Fruit fly (Drosophila melanogaster) whole organism, prepupa: ENCODE results near the gene CG5225.
A peak's percentile ranks its signal among the peaks of the same experiment; 100 is the strongest.
"Not testable (repeated sequence)": the region's sequence is repeated elsewhere in the genome, so short reads cannot be mapped to it uniquely, and the experiment has no call there.

ENCODE experiments used
- CG10631 ChIP-seq: fragments of 200-800 bp; sonication (Bioruptor generic); optimal IDR thresholded peaks from 2 replicates; lab custom pipeline; 2016; ENCODE audit warnings: missing biosample characterization, missing genetic modification characterization
- CG10669 ChIP-seq: fragments of 200-800 bp; sonication (Bioruptor generic); optimal IDR thresholded peaks from 3 replicates; lab custom pipeline; 2018; ENCODE audit warnings: missing biosample characterization, mild to moderate bottlenecking, missing genetic modification characterization, moderate library complexity
- CG11762 ChIP-seq: fragments of 200-800 bp; sonication (Bioruptor generic); optimal IDR thresholded peaks from 3 replicates; lab custom pipeline; 2016; ENCODE audit warnings: missing biosample characterization, missing genetic modification characterization; ENCODE audit not compliant: insufficient read depth
- CG11902 ChIP-seq: fragments of 200-800 bp; sonication (Bioruptor generic); optimal IDR thresholded peaks from 3 replicates; lab custom pipeline; 2016; ENCODE audit warnings: missing biosample characterization, missing genetic modification characterization
- CG15336 ChIP-seq: fragments of 200-800 bp; sonication (Bioruptor generic); IDR thresholded peaks from 2 replicates; pipeline ENCODE4 v1.3.6; 2022; ENCODE audit warnings: missing biosample characterization, missing genetic modification characterization
- CG1621 ChIP-seq: fragments of 200-800 bp; sonication (Bioruptor generic); optimal IDR thresholded peaks from 3 replicates; lab custom pipeline; 2018; ENCODE audit warnings: missing biosample characterization, mild to moderate bottlenecking, missing genetic modification characterization
- CG3032 ChIP-seq: fragments of 200-800 bp; optimal IDR thresholded peaks from 2 replicates; lab custom pipeline; 2019; ENCODE audit warnings: missing biosample characterization, mild to moderate bottlenecking, missing genetic modification characterization, moderate library complexity
- CG31627 ChIP-seq: fragments of 200-800 bp; sonication (Bioruptor generic); optimal IDR thresholded peaks from 3 replicates; lab custom pipeline; 2016; ENCODE audit warnings: missing biosample characterization, missing genetic modification characterization
- CG32006 ChIP-seq: fragments of 200-800 bp; sonication (Bioruptor generic); optimal IDR thresholded peaks from 3 replicates; lab custom pipeline; 2017; ENCODE audit warnings: missing biosample characterization, mild to moderate bottlenecking, missing genetic modification characterization
- CG34406 ChIP-seq: fragments of 200-800 bp; sonication (Bioruptor generic); optimal IDR thresholded peaks from 3 replicates; lab custom pipeline; 2016; ENCODE audit warnings: missing biosample characterization, missing genetic modification characterization
- CG3919 ChIP-seq: fragments of 200-800 bp; sonication (Bioruptor generic); optimal IDR thresholded peaks from 3 replicates; lab custom pipeline; 2016; ENCODE audit warnings: missing biosample characterization, missing genetic modification characterization
- CG6276 ChIP-seq: fragments of 200-800 bp; sonication (Bioruptor generic); optimal IDR thresholded peaks from 2 replicates; lab custom pipeline; 2017; ENCODE audit warnings: missing biosample characterization, mild to moderate bottlenecking, missing genetic modification characterization
- CG6792 ChIP-seq: fragments of 200-800 bp; sonication (Bioruptor generic); optimal IDR thresholded peaks from 3 replicates; lab custom pipeline; 2016; ENCODE audit warnings: missing biosample characterization, missing genetic modification characterization
- CG6854 ChIP-seq: fragments of 200-800 bp; sonication (Bioruptor generic); optimal IDR thresholded peaks from 2 replicates; lab custom pipeline; 2017; ENCODE audit warnings: missing biosample characterization, mild to moderate bottlenecking, missing genetic modification characterization
- CG8319 ChIP-seq: fragments of 200-800 bp; sonication (Bioruptor generic); optimal IDR thresholded peaks from 3 replicates; lab custom pipeline; 2016; ENCODE audit warnings: missing biosample characterization, missing genetic modification characterization
- Eip75B ChIP-seq: fragments of 200-800 bp; sonication (Bioruptor generic); optimal IDR thresholded peaks from 3 replicates; lab custom pipeline; 2016; ENCODE audit warnings: missing biosample characterization, missing genetic modification characterization
- Eip78C ChIP-seq: fragments of 200-800 bp; sonication (Bioruptor generic); peaks from one replicate; lab custom pipeline; 2016; ENCODE audit warnings: missing biosample characterization, missing genetic modification characterization
- Ets21C ChIP-seq: fragments of 200-800 bp; sonication (Bioruptor generic); optimal IDR thresholded peaks from 3 replicates; lab custom pipeline; 2016; ENCODE audit warnings: missing biosample characterization, missing genetic modification characterization
- Gug ChIP-seq: fragments of 200-800 bp; sonication (Bioruptor generic); IDR thresholded peaks from 2 replicates; pipeline ENCODE4 v1.3.6; 2022; ENCODE audit warnings: missing biosample characterization, missing genetic modification characterization
- Hr39 ChIP-seq: fragments of 200-800 bp; sonication (Bioruptor generic); optimal IDR thresholded peaks from 2 replicates; lab custom pipeline; 2016; ENCODE audit warnings: missing biosample characterization, missing genetic modification characterization
- Hr4 ChIP-seq: fragments of 200-800 bp; sonication (Bioruptor generic); optimal IDR thresholded peaks from 3 replicates; lab custom pipeline; 2016; ENCODE audit warnings: missing biosample characterization, missing genetic modification characterization
- Lpt ChIP-seq: fragments of 200-800 bp; sonication (Bioruptor generic); optimal IDR thresholded peaks from 3 replicates; lab custom pipeline; 2016; ENCODE audit warnings: missing biosample characterization, missing genetic modification characterization
- Met ChIP-seq: fragments of 200-800 bp; sonication (Bioruptor generic); optimal IDR thresholded peaks from 3 replicates; lab custom pipeline; 2016; ENCODE audit warnings: missing biosample characterization, missing genetic modification characterization
- OdsH ChIP-seq: fragments of 200-800 bp; sonication (Bioruptor generic); optimal IDR thresholded peaks from 3 replicates; lab custom pipeline; 2016; ENCODE audit warnings: missing biosample characterization, missing genetic modification characterization
- Sox102F ChIP-seq: fragments of 200-800 bp; sonication (Bioruptor generic); optimal IDR thresholded peaks from 2 replicates; lab custom pipeline; 2016; ENCODE audit warnings: missing biosample characterization, mild to moderate bottlenecking, missing genetic modification characterization
- Sox14 ChIP-seq: fragments of 200-800 bp; sonication (Bioruptor generic); optimal IDR thresholded peaks from 3 replicates; lab custom pipeline; 2016; ENCODE audit warnings: missing biosample characterization, missing genetic modification characterization
- Sox15 ChIP-seq: fragments of 200-800 bp; sonication (Bioruptor generic); optimal IDR thresholded peaks from 3 replicates; lab custom pipeline; 2016; ENCODE audit warnings: missing biosample characterization, missing genetic modification characterization
- achi ChIP-seq: fragments of 200-800 bp; sonication (Bioruptor generic); optimal IDR thresholded peaks from 3 replicates; lab custom pipeline; 2016; ENCODE audit warnings: missing biosample characterization, missing genetic modification characterization
- acj6 ChIP-seq: fragments of 200-800 bp; sonication (Bioruptor generic); optimal IDR thresholded peaks from 3 replicates; lab custom pipeline; 2016; ENCODE audit warnings: missing biosample characterization, missing genetic modification characterization
- cyc ChIP-seq: fragments of 200-800 bp; sonication (Bioruptor generic); optimal IDR thresholded peaks from 3 replicates; lab custom pipeline; 2016; ENCODE audit warnings: missing biosample characterization, missing genetic modification characterization
- dac ChIP-seq: fragments of 200-800 bp; sonication (Bioruptor generic); optimal IDR thresholded peaks from 2 replicates; lab custom pipeline; 2017; ENCODE audit warnings: missing biosample characterization, mild to moderate bottlenecking, missing genetic modification characterization
- dsx ChIP-seq: fragments of 200-800 bp; optimal IDR thresholded peaks from 3 replicates; lab custom pipeline; 2019; ENCODE audit warnings: missing biosample characterization, mild to moderate bottlenecking, missing genetic modification characterization, moderate library complexity; ENCODE audit not compliant: poor library complexity, severe bottlenecking
- eg ChIP-seq: fragments of 200-800 bp; sonication (Bioruptor generic); IDR thresholded peaks from 3 replicates; pipeline ENCODE4 v1.3.6; 2022; ENCODE audit warnings: missing biosample characterization, missing genetic modification characterization
- esn ChIP-seq: fragments of 200-800 bp; sonication (Bioruptor generic); optimal IDR thresholded peaks from 2 replicates; lab custom pipeline; 2016; ENCODE audit warnings: missing biosample characterization, mild to moderate bottlenecking, missing genetic modification characterization, moderate library complexity
- lz ChIP-seq: fragments of 200-800 bp; sonication (Bioruptor generic); optimal IDR thresholded peaks from 3 replicates; lab custom pipeline; 2016; ENCODE audit warnings: missing biosample characterization, missing genetic modification characterization
- pdm3 ChIP-seq: fragments of 200-800 bp; sonication (Bioruptor generic); optimal IDR thresholded peaks from 3 replicates; lab custom pipeline; 2016; ENCODE audit warnings: missing biosample characterization, missing genetic modification characterization
- spab ChIP-seq: fragments of 200-800 bp; sonication (Bioruptor generic); optimal IDR thresholded peaks from 2 replicates; lab custom pipeline; 2017; ENCODE audit warnings: missing biosample characterization, mild to moderate bottlenecking, missing genetic modification characterization, missing genetic modification reagents
- ss ChIP-seq, 2 experiments: fragments of 200-800 bp; sonication (Bioruptor generic); optimal IDR thresholded peaks; 2 replicates in 1 of 2; 3 replicates in 1 of 2; lab custom pipeline; 2017 to 2018; ENCODE audit warnings: mild to moderate bottlenecking in 2 of 2, missing biosample characterization in 2 of 2, missing genetic modification characterization in 2 of 2, moderate library complexity in 1 of 2
- svp ChIP-seq: fragments of 200-800 bp; sonication (Bioruptor generic); peaks from one replicate; lab custom pipeline; 2016; ENCODE audit warnings: missing biosample characterization, missing genetic modification characterization
- topi ChIP-seq: fragments of 200-800 bp; sonication (Bioruptor generic); optimal IDR thresholded peaks from 3 replicates; lab custom pipeline; 2016; ENCODE audit warnings: missing biosample characterization, missing genetic modification characterization

The CG5225 gene

DNA sequence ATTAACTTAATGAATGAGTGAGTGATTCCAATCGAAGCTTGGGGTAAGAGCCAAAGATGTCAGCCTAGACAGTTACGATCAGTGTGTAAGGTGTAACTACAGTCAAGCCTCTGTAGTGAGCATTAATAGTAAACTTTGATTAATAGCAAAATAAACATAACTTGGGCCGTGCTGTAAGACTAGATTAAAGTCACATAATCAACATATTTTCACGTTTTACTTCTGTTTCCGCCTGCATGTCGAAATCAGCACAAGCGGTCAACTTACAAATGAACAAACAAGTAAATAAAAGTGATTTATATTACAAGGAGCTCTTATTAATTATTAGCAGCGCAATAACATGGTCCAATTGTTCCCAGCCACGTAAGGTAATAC is 40.6 kb upstream of the CG5225 start:
- peak; percentile 28 for TF ChIP-seq OdsH (GFP tag; lab: Kevin White, UChicago)
- no peak for TF ChIP-seq CG6854 (GFP tag; lab: Kevin White, UChicago)
- no peak for TF ChIP-seq CG11762 (GFP tag; lab: Kevin White, UChicago)
- TF ChIP-seq Sox15 = no peak
- TF ChIP-seq Eip78C (GFP tag; lab: Kevin White, UChicago) = peak; percentile 32
- TF ChIP-seq CG6276 (GFP tag; lab: Kevin White, UChicago) = peak; percentile 9
- no peak for TF ChIP-seq Gug
- TF ChIP-seq ss (GFP tag; optimal IDR thresholded peaks at IDR 0.05; lab: Kevin White, UChicago) = no peak
- no peak for TF ChIP-seq CG11902 (GFP tag; lab: Kevin White, UChicago)
- peak; percentile 23 for TF ChIP-seq dac (GFP tag; lab: Kevin White, UChicago)
- peak; percentile 50 for TF ChIP-seq CG32006 (GFP tag; lab: Kevin White, UChicago)
- no peak for TF ChIP-seq CG8319 (GFP tag; lab: Kevin White, UChicago)
- TF ChIP-seq Hr4 (GFP tag; lab: Kevin White, UChicago) = peak; percentile 56
- TF ChIP-seq Sox102F (GFP tag; lab: Kevin White, UChicago) = no peak
- peak; percentile 4 for TF ChIP-seq CG10669 (GFP tag; lab: Kevin White, UChicago)

DNA sequence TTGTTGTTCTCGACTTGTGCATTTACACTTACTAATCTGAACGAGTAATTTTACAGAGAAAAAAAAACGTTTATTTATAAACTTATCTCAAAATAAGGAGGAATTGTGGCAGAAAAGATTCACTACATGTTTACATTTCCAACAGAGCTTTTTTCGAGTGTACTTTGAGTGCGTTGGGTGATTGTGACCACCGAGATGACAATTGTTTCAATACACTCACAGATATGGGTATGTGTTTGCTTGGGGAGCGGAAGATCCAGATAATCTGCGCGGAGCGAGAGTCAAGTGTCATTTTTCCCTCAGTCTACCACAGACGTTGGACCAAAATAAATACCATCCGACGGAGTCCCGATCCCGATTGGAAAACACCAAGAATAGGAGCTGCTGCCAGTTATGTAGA is 40.0 kb upstream of the CG5225 start, which contains the start of gene MESK4:
TSS of gene MESK4 (plus strand) at position 301 of the 400 bp plus-strand sequence.
- not testable (repeated sequence) for TF ChIP-seq eg (GFP tag; lab: Robert Waterston, UW); Eip78C (GFP tag; lab: Kevin White, UChicago); CG1621

DNA sequence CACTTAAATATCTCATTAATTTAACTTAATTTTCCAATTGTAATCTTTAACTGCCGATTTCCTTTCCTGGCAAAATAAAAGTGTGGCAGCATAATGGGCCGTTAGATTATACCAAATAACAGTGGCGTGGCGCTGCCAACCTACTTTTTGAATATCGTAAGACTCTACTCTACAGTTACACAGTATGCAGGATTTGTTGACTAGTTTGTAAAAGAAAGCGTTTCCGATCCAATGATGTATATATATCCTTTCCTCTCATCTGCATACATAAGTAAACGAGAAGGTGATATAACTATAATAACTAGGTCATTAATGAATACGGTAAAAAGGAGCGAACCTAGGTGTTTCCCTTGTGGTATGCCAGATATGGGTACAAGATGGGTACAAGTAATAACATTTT is 36.7 kb upstream of the CG5225 start, which contains the start of gene EMC2B:
TSS of gene EMC2B (minus strand) at position 98 of the 400 bp plus-strand sequence.
- TF ChIP-seq Eip78C (GFP tag; lab: Kevin White, UChicago) = peak; percentile 54
- TF ChIP-seq Lpt (GFP tag; lab: Kevin White, UChicago) = no peak
- peak; percentile 33 for TF ChIP-seq CG10631 (GFP tag; lab: Kevin White, UChicago)
- peak; percentile 46 for TF ChIP-seq Sox14 (GFP tag; lab: Kevin White, UChicago)
- TF ChIP-seq Eip75B (GFP tag; lab: Kevin White, UChicago) = peak; percentile 57
- no peak for TF ChIP-seq spab (GFP tag; lab: Kevin White, UChicago)
- TF ChIP-seq CG31627 (GFP tag; lab: Kevin White, UChicago) = peak; percentile 52
- TF ChIP-seq CG6854 (GFP tag; lab: Kevin White, UChicago) = peak; percentile 8
- no peak for TF ChIP-seq CG34406 (GFP tag; lab: Kevin White, UChicago)
- peak; percentile 15 for TF ChIP-seq CG11902 (GFP tag; lab: Kevin White, UChicago)
- no peak for TF ChIP-seq dsx
- peak; percentile 52 for TF ChIP-seq CG3919 (GFP tag; lab: Kevin White, UChicago)
- no peak for TF ChIP-seq CG15336 (GFP tag; lab: Robert Waterston, UW)
- peak; percentile 58 for TF ChIP-seq esn
- peak; percentile 57 for TF ChIP-seq Hr4 (GFP tag; lab: Kevin White, UChicago)
- TF ChIP-seq CG3032 = peak; percentile 47
- TF ChIP-seq Hr39 (GFP tag; lab: Kevin White, UChicago) = peak; percentile 60
- peak; percentile 21 for TF ChIP-seq acj6 (GFP tag; lab: Kevin White, UChicago)
- TF ChIP-seq cyc (GFP tag; lab: Kevin White, UChicago) = peak; percentile 36
- TF ChIP-seq Met (GFP tag; lab: Kevin White, UChicago) = no peak
- TF ChIP-seq CG6792 = peak; percentile 4
- TF ChIP-seq Ets21C (GFP tag; lab: Kevin White, UChicago) = peak; percentile 63
- TF ChIP-seq CG32006 (GFP tag; lab: Kevin White, UChicago) = no peak
- peak; percentile 20 for TF ChIP-seq svp (GFP tag; lab: Kevin White, UChicago)
- TF ChIP-seq pdm3 (GFP tag; lab: Kevin White, UChicago) = no peak
- peak; percentile 63 for TF ChIP-seq lz
- TF ChIP-seq achi (GFP tag; lab: Kevin White, UChicago) = peak; percentile 24
- peak; percentile 41 for TF ChIP-seq CG1621
- TF ChIP-seq Sox102F (GFP tag; lab: Kevin White, UChicago) = peak; percentile 47
- TF ChIP-seq topi (GFP tag; lab: Kevin White, UChicago) = peak; percentile 51
- peak; percentile 24 for TF ChIP-seq CG8319 (GFP tag; lab: Kevin White, UChicago)
